Worm (Caenorhabditis elegans) whole organism, L3 larva: ENCODE results near the gene C46F4.3.

ENCODE experiments used
- R02D3.7 ChIP-seq: fragments of 150-350 bp; optimal IDR thresholded peaks from 2 replicates; lab custom pipeline; 2014; ENCODE audit warnings: missing biosample characterization, missing genetic modification characterization
- ama-1 ChIP-seq: fragments of 150-350 bp; optimal IDR thresholded peaks from 2 replicates; lab custom pipeline; 2018
- eor-1 ChIP-seq, 2 experiments: fragments of 150-350 bp; optimal IDR thresholded peaks; 2 replicates each; lab custom pipeline; 2014 to 2018; ENCODE audit warnings: missing biosample characterization in 2 of 2, missing genetic modification characterization in 2 of 2
- fos-1 ChIP-seq: fragments of 150-350 bp; optimal IDR thresholded peaks from 2 replicates; lab custom pipeline; 2014; ENCODE audit warnings: missing biosample characterization, missing genetic modification characterization
- jun-1 ChIP-seq: fragments of 150-350 bp; optimal IDR thresholded peaks from 2 replicates; lab custom pipeline; 2014; ENCODE audit warnings: missing biosample characterization, missing genetic modification reagents, missing genetic modification characterization
- nfya-1 ChIP-seq: sonication (generic microtip); optimal IDR thresholded peaks from 2 replicates; lab custom pipeline; 2017; ENCODE audit warnings: missing genetic modification characterization, mild to moderate bottlenecking, missing compliant biosample characterization, antibody characterized with exemption, moderate library complexity; ENCODE audit not compliant: insufficient read depth
- nhr-11 ChIP-seq: fragments of 150-350 bp; optimal IDR thresholded peaks from 2 replicates; lab custom pipeline; 2014; ENCODE audit warnings: missing biosample characterization, missing genetic modification characterization
- nhr-25 ChIP-seq: sonication (generic microtip); optimal IDR thresholded peaks from 2 replicates; lab custom pipeline; 2017; ENCODE audit warnings: missing biosample characterization, missing genetic modification characterization
- pha-4 ChIP-seq: fragments of 150-350 bp; optimal IDR thresholded peaks from 2 replicates; lab custom pipeline; 2014; ENCODE audit warnings: missing biosample characterization, missing genetic modification reagents, missing genetic modification characterization
- snpc-4 ChIP-seq: fragments of 150-350 bp; optimal IDR thresholded peaks from 2 replicates; lab custom pipeline; 2014; ENCODE audit warnings: missing biosample characterization, missing genetic modification characterization
- unc-62 ChIP-seq: fragments of 150-350 bp; sonication (generic microtip); optimal IDR thresholded peaks from 4 replicates; lab custom pipeline; 2014; ENCODE audit warnings: missing biosample characterization, missing genetic modification reagents, missing genetic modification characterization
- ztf-11 ChIP-seq: fragments of 150-350 bp; optimal IDR thresholded peaks from 2 replicates; lab custom pipeline; 2014; ENCODE audit warnings: missing biosample characterization, missing genetic modification characterization

DNA sequence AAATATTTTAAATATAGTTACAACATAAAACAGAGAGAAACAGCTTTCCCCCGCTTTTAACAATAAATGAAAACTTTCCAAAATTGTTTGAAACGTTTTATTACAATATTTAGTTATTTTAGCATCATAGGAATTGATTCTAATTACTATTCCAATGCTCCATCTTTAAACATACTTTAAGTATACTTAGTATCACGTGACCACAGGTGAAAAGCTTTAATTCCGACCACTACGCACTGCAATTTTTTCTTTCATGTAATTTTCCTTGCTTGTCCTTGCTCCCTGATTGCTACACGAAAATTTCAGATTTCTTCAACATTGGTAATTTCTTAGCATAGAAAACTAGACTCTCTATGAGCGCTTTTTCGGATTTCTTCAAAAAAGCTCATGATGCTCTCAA is 38.5 kb upstream of the C46F4.3 start, which contains the start of gene tbc-16:
- no peak for TF ChIP-seq nfya-1
- no peak for TF ChIP-seq snpc-4
- TF ChIP-seq ama-1 = no peak
- no peak for TF ChIP-seq R02D3.7 (tag; lab: Kevin White, UChicago)
- no peak for TF ChIP-seq unc-62 (GFP tag; lab: Kevin White, UChicago)
- TF ChIP-seq ztf-11 = no peak
- no peak for TF ChIP-seq eor-1 (tag; optimal IDR thresholded peaks at IDR 0.05; lab: Kevin White, UChicago)
- TF ChIP-seq nhr-11 = no peak
- TF ChIP-seq fos-1 (tag; lab: Kevin White, UChicago) = no peak
- TF ChIP-seq nhr-25 = no peak
- no peak for TF ChIP-seq jun-1
- TF ChIP-seq pha-4 (tag; lab: Kevin White, UChicago) = no peak
